Fruit fly (Drosophila melanogaster): ENCODE measurements around the gene CG14420.

Gene CG14420

DNA sequence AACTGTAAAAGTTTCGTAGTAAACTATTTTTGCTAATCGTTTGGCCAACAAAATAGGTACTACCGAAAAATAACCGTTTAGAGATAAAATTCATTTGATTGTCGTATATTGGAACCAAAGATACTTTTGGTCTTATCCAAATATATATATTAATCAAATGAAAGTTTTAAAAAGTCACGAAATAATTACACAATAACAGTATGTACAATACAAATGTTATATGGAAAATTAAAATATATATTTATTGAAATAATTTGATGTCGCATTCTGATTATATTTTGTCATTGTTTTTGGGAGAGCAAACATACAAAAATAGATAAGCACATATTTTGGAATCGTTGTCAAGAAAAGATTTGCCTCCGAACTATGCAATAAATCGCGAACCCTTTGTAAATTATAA, at the start of gene CG14420:
Gene CG14420, plus strand, starts transcription at position 301 of the 400 bp plus-strand sequence.
- no peak for TF ChIP-seq CTCF (optimal IDR thresholded peaks at IDR 0.05)
- TF ChIP-seq CG8478 (optimal IDR thresholded peaks at IDR 0.05): no peak

DNA sequence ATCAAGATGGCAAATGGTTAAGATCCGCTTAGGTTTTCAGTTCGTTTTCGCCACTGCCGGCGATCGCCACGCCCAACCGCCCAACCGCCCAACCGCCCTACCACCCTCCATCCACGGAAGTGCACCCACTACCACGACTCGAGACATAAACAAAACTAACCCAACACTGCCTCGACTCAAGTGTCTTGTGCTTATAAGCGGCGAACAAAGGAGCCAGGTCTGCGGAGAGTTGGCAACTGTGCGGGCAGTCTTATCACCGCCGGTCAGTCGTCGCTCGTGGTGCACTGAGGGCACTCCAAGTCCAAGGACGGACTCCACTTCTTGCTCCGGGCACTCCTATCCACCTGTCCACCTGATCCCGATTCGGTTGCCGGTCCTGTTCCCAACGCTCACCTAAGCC, 48.2 kb upstream of the CG14420 start, which contains the start of gene CG3526:
Gene CG3526, plus strand, starts transcription at position 301 of the 400 bp plus-strand sequence.
- no peak for TF ChIP-seq CG8478 (optimal IDR thresholded peaks at IDR 0.05)
- no peak for TF ChIP-seq CTCF (optimal IDR thresholded peaks at IDR 0.05)

- TF ChIP-seq CTCF (optimal IDR thresholded peaks at IDR 0.05): no peak
- TF ChIP-seq CG8478 (optimal IDR thresholded peaks at IDR 0.05): no peak
Measured at dm6 chrX:2907105-2907694, 31.5 kb upstream of the CG14420 start.

DNA sequence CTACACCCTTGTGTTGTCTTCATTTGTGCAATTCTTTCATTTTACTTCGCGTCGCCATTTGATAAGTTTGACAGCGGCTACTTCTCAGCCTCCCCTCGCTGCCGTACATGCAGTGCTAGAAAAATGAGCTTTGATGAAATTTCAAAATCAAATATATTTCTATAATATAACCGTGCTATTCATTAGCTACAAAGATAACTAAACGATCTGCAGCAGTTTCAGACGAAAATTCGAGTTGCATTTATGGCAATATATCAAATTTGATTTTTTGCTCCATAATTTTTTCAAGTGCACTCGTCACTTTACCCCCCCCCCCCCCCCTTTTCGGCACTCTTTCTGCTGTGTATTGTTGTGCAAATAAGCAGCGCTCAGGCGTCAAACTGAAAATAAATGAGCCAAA, 26.1 kb upstream of the CG14420 start:
- TF ChIP-seq CG8478 (optimal IDR thresholded peaks at IDR 0.05): no peak
- no peak for TF ChIP-seq CTCF (optimal IDR thresholded peaks at IDR 0.05)

DNA sequence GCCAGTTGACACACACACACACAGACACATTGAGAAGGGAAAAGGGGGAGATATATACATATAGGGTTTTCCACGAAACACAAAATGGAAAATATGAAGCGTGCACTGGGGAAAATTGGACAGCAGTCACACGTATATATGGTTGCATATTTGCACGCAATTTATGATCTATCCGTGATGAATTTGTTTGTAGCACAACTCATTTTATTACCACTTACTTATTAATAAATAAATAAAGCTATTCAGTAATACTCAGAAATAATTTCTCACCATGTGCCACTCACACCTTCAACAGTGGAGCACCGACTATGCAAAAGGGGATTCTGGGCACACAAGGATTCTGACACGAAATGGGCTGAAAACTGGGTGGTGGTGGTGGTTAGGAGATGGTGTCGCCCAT, 24.6 kb upstream of the CG14420 start:
- TF ChIP-seq CTCF (optimal IDR thresholded peaks at IDR 0.05) (no peak), CG8478 (optimal IDR thresholded peaks at IDR 0.05) (no peak)

DNA sequence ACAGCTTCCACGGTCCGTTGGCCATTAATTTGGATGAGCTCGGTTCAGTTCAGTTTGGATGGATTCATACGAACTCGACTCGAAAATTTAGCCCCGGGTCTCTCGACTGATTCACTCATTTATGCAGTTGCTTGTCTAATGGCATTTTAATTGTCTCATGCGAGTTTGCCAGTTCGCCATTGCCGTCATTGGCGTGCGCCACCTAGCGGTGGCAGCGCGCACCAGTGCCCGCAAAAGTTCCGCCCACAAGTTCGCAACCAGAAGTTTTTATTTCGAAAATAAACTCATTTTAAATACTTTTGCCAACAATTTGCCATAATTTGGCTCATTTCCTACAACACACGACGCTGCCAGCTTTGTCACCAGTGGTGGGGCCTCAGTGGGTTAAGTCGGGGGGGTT, 23.5 kb upstream of the CG14420 start:
- TF ChIP-seq CTCF (optimal IDR thresholded peaks at IDR 0.05) (peak; percentile 51 to 58), CG8478 (optimal IDR thresholded peaks at IDR 0.05) (no peak)

dm6 chrX:2918551-2918950, 20.1 kb upstream of the CG14420 start:
- TF ChIP-seq CG8478 (optimal IDR thresholded peaks at IDR 0.05) (no peak), CTCF (optimal IDR thresholded peaks at IDR 0.05) (no peak)

dm6 chrX:2919742-2920141, 18.9 kb upstream of the CG14420 start, which contains the start of gene CG3588:
Gene CG3588 (plus strand): TSS chrX:2919770.
- TF ChIP-seq CTCF (optimal IDR thresholded peaks at IDR 0.05) (no peak), CG8478 (optimal IDR thresholded peaks at IDR 0.05) (no peak)

DNA sequence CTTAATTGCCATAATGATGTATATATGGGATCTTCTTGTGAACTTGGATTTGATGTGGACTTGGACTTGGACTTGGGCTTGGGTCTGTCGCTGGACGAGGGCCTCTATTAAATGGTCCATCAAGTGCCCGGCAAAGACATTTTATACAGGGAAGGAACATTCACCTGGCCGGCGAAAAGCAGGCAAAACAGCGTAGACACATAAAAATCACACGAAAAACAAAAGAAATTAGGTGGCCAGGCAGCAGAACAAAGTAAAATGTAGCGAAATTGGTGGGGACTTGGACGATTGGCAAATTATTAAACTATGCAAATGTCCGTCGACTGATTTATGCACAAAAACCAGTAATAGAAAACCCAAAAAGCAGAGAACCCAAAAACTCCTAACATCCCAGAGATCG, 11.5 kb upstream of the CG14420 start, which contains the start of gene CG14424:
Gene CG14424, minus strand, starts transcription at position 101 of the 400 bp plus-strand sequence.
- TF ChIP-seq CG8478 (optimal IDR thresholded peaks at IDR 0.05) (no peak), CTCF (optimal IDR thresholded peaks at IDR 0.05) (no peak)

dm6 chrX:2929496-2929895, 9.2 kb upstream of the CG14420 start, which contains the start of gene CG32793:
Gene CG32793 (plus strand): TSS chrX:2929796.
- TF ChIP-seq CTCF (optimal IDR thresholded peaks at IDR 0.05) (no peak), CG8478 (optimal IDR thresholded peaks at IDR 0.05) (no peak)

DNA sequence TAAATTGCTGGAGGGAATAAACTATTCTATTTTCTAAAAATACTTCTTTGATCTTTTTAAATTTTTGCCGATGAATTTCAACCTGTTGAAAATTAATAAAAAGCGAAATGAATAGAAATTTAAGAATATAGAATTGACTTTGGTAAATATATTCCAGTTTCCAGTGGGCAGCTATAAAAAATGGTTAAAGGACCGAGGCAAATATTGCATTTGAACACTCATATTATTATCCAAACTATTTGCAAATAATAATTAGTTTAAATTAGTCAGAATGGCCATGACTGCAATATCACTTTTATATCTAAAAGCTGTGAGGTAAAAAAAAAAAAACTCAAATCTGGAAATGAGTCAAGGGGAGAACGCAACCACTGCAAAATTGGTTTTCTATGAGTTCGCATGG, 3.8 kb upstream of the CG14420 start, which contains the start of gene CG3592:
Gene CG3592, plus strand, starts transcription at position 301 of the 400 bp plus-strand sequence.
- TF ChIP-seq CTCF (optimal IDR thresholded peaks at IDR 0.05) (no peak), CG8478 (optimal IDR thresholded peaks at IDR 0.05) (no peak)

DNA sequence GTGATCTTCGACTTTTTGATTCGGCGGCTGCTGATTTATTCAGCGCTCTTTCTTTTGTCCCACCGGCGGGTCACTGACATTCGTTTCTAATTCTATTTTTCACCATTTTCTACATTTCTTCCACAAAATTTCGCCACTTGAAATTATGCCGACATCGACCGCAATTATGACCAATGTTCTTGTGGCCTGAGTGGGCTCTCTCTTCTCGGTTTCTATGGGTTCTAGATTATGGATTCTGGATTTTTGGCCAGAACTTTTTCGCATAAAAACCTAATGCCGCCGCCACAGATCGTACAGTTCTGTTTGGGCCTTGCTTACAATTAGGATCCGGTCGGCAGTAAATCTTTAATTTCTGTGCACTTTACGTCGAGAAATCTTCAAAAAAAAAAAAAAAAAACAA, 1.9 kb upstream of the CG14420 start, which contains the start of gene CG3598:
Gene CG3598, plus strand, starts transcription at position 301 of the 400 bp plus-strand sequence.
- no peak for TF ChIP-seq CTCF (optimal IDR thresholded peaks at IDR 0.05)
- no peak for TF ChIP-seq CG8478 (optimal IDR thresholded peaks at IDR 0.05)

DNA sequence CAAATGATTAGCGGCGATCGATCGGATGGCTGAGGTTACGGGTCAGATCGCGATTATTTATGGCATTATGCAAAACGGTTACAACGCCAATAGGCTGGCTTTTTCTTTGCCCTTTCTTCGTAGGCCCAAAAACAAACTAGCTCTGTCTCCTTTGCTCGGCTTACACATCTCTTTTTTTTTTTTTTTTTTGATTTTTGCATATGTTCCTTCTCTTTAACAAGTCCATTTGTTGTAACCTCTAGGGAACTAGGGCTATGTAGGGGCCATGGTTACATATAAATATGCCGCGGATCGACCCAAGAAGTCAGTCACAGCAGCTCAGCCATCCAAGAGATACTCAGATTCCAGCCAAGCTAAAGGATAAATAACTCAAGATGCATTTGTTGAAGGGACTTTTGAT, 2.5 kb downstream of the CG14420 start, which contains the start of gene CG14421:
Gene CG14421, plus strand, starts transcription at position 301 of the 400 bp plus-strand sequence.
- TF ChIP-seq CG8478 (optimal IDR thresholded peaks at IDR 0.05) (no peak), CTCF (optimal IDR thresholded peaks at IDR 0.05) (no peak)

DNA sequence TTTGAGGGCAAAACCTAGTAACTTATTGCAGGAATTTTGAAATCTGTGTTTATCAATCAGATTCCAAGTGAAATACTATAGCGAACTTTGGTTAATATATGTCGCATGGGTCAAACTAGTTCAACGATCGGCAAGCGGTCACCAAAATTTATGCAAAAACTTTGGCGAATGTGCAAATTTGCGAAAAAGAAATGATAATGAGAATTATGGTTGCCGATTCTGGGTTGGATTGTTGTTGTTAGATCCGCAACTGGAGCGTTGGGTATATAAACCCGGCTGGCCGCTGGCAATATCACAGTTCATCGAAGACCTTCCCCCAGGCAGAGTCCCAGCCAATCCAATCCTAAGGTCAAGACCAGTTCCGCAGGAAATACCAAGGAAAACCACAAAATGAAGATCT, 4.4 kb downstream of the CG14420 start, which contains the start of gene CG14422:
Gene CG14422, plus strand, starts transcription at position 301 of the 400 bp plus-strand sequence.
- TF ChIP-seq CTCF (optimal IDR thresholded peaks at IDR 0.05) (no peak), CG8478 (optimal IDR thresholded peaks at IDR 0.05) (no peak)

DNA sequence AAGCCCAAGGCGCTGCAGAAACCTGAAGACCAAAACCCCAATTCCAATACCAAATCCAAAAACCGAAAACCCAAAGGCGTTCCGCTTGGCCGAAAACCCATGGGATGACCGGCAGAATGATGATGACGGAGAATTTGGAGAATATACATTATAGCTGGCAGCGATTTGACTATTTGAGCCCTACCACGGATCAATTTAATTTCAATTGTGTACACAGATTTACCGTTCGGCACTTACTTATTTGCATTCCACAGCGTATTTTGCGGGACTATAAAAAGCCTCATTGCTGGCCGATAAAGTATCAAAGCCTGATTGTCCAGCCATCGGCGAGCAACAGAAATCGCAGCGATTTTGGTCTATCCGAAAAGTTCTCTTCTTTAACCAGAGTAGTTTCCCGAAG, 6.4 kb downstream of the CG14420 start, which contains the start of gene CG14423:
Gene CG14423, plus strand, starts transcription at position 301 of the 400 bp plus-strand sequence.
- TF ChIP-seq CG8478 (optimal IDR thresholded peaks at IDR 0.05): no peak
- no peak for TF ChIP-seq CTCF (optimal IDR thresholded peaks at IDR 0.05)

- TF ChIP-seq CG8478 (optimal IDR thresholded peaks at IDR 0.05) (no peak), CTCF (optimal IDR thresholded peaks at IDR 0.05) (no peak)
Measured at dm6 chrX:2946794-2947193, 8.1 kb downstream of the CG14420 start, which contains the start of gene CG17959. Gene CG17959 (plus strand): TSS chrX:2947094.

Data from S2 (cell line).